Fruit fly (Drosophila melanogaster) whole organism: ENCODE results near the gene br.

Experiments used
- EcR ChIP-seq, 2 experiments: fragments of >200 bp; optimal IDR thresholded peaks; 2 replicates each; lab custom pipeline; 2017; ENCODE audit warnings: missing biosample characterization in 2 of 2, missing genetic modification characterization in 2 of 2, missing genetic modification reagents in 2 of 2
- pan ChIP-seq: fragments of >200 bp; optimal IDR thresholded peaks from 2 replicates; lab custom pipeline; 2017
- psq ChIP-seq: fragments of >200 bp; optimal IDR thresholded peaks from 2 replicates; lab custom pipeline; 2017
- usp ChIP-seq: fragments of >200 bp; optimal IDR thresholded peaks from 2 replicates; lab custom pipeline; 2017; ENCODE audit warnings: missing biosample characterization, missing genetic modification characterization, mixed read lengths

- no peak for TF ChIP-seq pan
- no peak for TF ChIP-seq usp (GFP tag; lab: Kevin White, UChicago)
- TF ChIP-seq EcR (GFP tag; optimal IDR thresholded peaks at IDR 0.05; lab: Kevin White, UChicago), result no peak
- no peak for TF ChIP-seq psq (lab: Kevin White, UChicago)
Measured at dm6 chrX:1593352-1593751, 18.4 kb downstream of the br start.
